Fruit fly (Drosophila melanogaster) whole organism, embryonic: ENCODE results near the gene cnc.

Experiments used
- CG11093 ChIP-seq: fragments of 200-800 bp; sonication (Bioruptor generic); IDR thresholded peaks from 3 replicates; pipeline ENCODE4 v1.3.6; 2022; ENCODE audit warnings: missing biosample characterization, missing genetic modification characterization
- CG12155 ChIP-seq: fragments of 200-800 bp; sonication (Bioruptor generic); optimal IDR thresholded peaks from 3 replicates; lab custom pipeline; 2016; ENCODE audit warnings: missing biosample characterization, missing genetic modification characterization
- CG12659 ChIP-seq: fragments of 200-800 bp; sonication (Bioruptor generic); optimal IDR thresholded peaks from 3 replicates; lab custom pipeline; 2017; ENCODE audit warnings: mild to moderate bottlenecking, missing biosample characterization, missing genetic modification reagents, missing genetic modification characterization
- CG13287 ChIP-seq: fragments of 200-800 bp; sonication (Bioruptor generic); IDR thresholded peaks from 2 replicates; pipeline ENCODE4 v1.3.6; 2022; ENCODE audit warnings: missing biosample characterization, missing genetic modification characterization; ENCODE audit not compliant: partially characterized antibody
- CG13296 ChIP-seq: fragments of 200-800 bp; sonication (Bioruptor generic); optimal IDR thresholded peaks from 3 replicates; lab custom pipeline; 2018; ENCODE audit warnings: missing biosample characterization, mild to moderate bottlenecking, missing genetic modification characterization
- CG14667 ChIP-seq: fragments of 200-800 bp; sonication (Bioruptor generic); IDR thresholded peaks from 2 replicates; pipeline ENCODE4 v1.3.6; 2022; ENCODE audit warnings: missing biosample characterization, missing genetic modification characterization
- CG14710 ChIP-seq: fragments of 200-800 bp; sonication (Bioruptor generic); optimal IDR thresholded peaks from 3 replicates; lab custom pipeline; 2019; ENCODE audit warnings: missing biosample characterization, mild to moderate bottlenecking, missing genetic modification characterization, moderate library complexity
- CG1603 ChIP-seq: fragments of 200-800 bp; sonication (Bioruptor generic); optimal IDR thresholded peaks from 2 replicates; lab custom pipeline; 2019; ENCODE audit warnings: missing biosample characterization, mild to moderate bottlenecking, missing genetic modification characterization, moderate library complexity
- CG1647 ChIP-seq: fragments of 200-800 bp; sonication (Bioruptor generic); optimal IDR thresholded peaks from 3 replicates; lab custom pipeline; 2016; ENCODE audit warnings: missing biosample characterization, missing genetic modification characterization
- CG17328 ChIP-seq: fragments of 200-800 bp; sonication (Bioruptor generic); IDR thresholded peaks from 2 replicates; pipeline ENCODE4 v1.3.6; 2022; ENCODE audit warnings: missing biosample characterization, missing genetic modification characterization
- CG17385 ChIP-seq: fragments of 200-800 bp; sonication (Bioruptor generic); optimal IDR thresholded peaks from 3 replicates; lab custom pipeline; 2018; ENCODE audit warnings: missing biosample characterization, mild to moderate bottlenecking, missing genetic modification characterization
- CG18764 ChIP-seq: fragments of 200-800 bp; sonication (Bioruptor generic); optimal IDR thresholded peaks from 3 replicates; lab custom pipeline; 2016; ENCODE audit warnings: missing biosample characterization, missing genetic modification characterization
- CG2116 ChIP-seq: fragments of 200-800 bp; sonication (Bioruptor generic); optimal IDR thresholded peaks from 3 replicates; lab custom pipeline; 2018; ENCODE audit warnings: missing biosample characterization, mild to moderate bottlenecking, missing genetic modification characterization
- CG2202 ChIP-seq: fragments of 200-800 bp; sonication (Bioruptor generic); optimal IDR thresholded peaks from 2 replicates; lab custom pipeline; 2018; ENCODE audit warnings: missing biosample characterization, mild to moderate bottlenecking, missing genetic modification characterization
- CG30431 ChIP-seq: fragments of 200-800 bp; sonication (Bioruptor generic); optimal IDR thresholded peaks from 2 replicates; lab custom pipeline; 2017; ENCODE audit warnings: missing biosample characterization, missing genetic modification characterization
- CG3065 ChIP-seq: fragments of 200-800 bp; sonication (Bioruptor generic); optimal IDR thresholded peaks from 2 replicates; lab custom pipeline; 2016; ENCODE audit warnings: missing biosample characterization, missing genetic modification characterization
- CG3726 ChIP-seq: fragments of 200-800 bp; sonication (Bioruptor generic); IDR thresholded peaks from 3 replicates; pipeline ENCODE4, ENCODE4 v1.3.6; 2022; ENCODE audit warnings: missing biosample characterization, missing genetic modification characterization
- CG4820 ChIP-seq: fragments of 200-800 bp; sonication (Bioruptor generic); optimal IDR thresholded peaks from 3 replicates; lab custom pipeline; 2016; ENCODE audit warnings: missing biosample characterization, missing genetic modification characterization
- CG6765 ChIP-seq: fragments of 200-800 bp; sonication (Bioruptor generic); optimal IDR thresholded peaks from 3 replicates; lab custom pipeline; 2017; ENCODE audit warnings: missing biosample characterization, mild to moderate bottlenecking, missing genetic modification characterization
- CG6813 ChIP-seq: fragments of 200-800 bp; sonication (Bioruptor generic); optimal IDR thresholded peaks from 2 replicates; lab custom pipeline; 2017; ENCODE audit warnings: missing biosample characterization, missing genetic modification characterization, mild to moderate bottlenecking, moderate library complexity, missing genetic modification reagents
- CrebB ChIP-seq: fragments of 200-800 bp; sonication (Bioruptor generic); optimal IDR thresholded peaks from 3 replicates; lab custom pipeline; 2018; ENCODE audit warnings: missing biosample characterization, mild to moderate bottlenecking, missing genetic modification characterization
- ERR ChIP-seq: fragments of 200-800 bp; sonication (Bioruptor generic); optimal IDR thresholded peaks from 2 replicates; lab custom pipeline; 2016; ENCODE audit warnings: missing biosample characterization, missing genetic modification characterization
- Fer3 ChIP-seq: fragments of 200-800 bp; sonication (Bioruptor generic); optimal IDR thresholded peaks from 2 replicates; lab custom pipeline; 2018; ENCODE audit warnings: missing biosample characterization, mild to moderate bottlenecking, missing genetic modification characterization, moderate library complexity
- HLH3B ChIP-seq: fragments of 200-800 bp; sonication (Bioruptor generic); IDR thresholded peaks from 2 replicates; pipeline ENCODE4 v1.3.6; 2022; ENCODE audit warnings: missing biosample characterization, missing genetic modification characterization
- NFAT ChIP-seq: fragments of 200-800 bp; sonication (Bioruptor generic); IDR thresholded peaks from 2 replicates; pipeline ENCODE4 v1.3.6; 2022; ENCODE audit warnings: missing biosample characterization, missing genetic modification characterization
- Nf-YA ChIP-seq: fragments of 200-800 bp; sonication (Bioruptor generic); IDR thresholded peaks from 2 replicates; pipeline ENCODE4 v1.3.6; 2022; ENCODE audit warnings: missing biosample characterization, missing genetic modification characterization
- Pdp1 ChIP-seq, 2 experiments: fragments of 200-800 bp; sonication (Bioruptor generic); optimal IDR thresholded peaks; 3 replicates each; lab custom pipeline; 2016; ENCODE audit warnings: missing biosample characterization in 2 of 2, missing genetic modification characterization in 2 of 2, mild to moderate bottlenecking in 1 of 2, moderate library complexity in 1 of 2
- Rfx ChIP-seq: fragments of 200-800 bp; sonication (Bioruptor generic); IDR thresholded peaks from 2 replicates; pipeline ENCODE4 v1.3.6; 2022; ENCODE audit warnings: missing biosample characterization, missing genetic modification characterization
- Scr ChIP-seq: fragments of 200-800 bp; sonication (Bioruptor generic); IDR thresholded peaks from 2 replicates; pipeline ENCODE4 v1.3.6; 2022; ENCODE audit warnings: missing biosample characterization, missing genetic modification characterization; ENCODE audit not compliant: partially characterized antibody
- Six4 ChIP-seq: fragments of 200-800 bp; sonication (Bioruptor generic); optimal IDR thresholded peaks from 2 replicates; lab custom pipeline; 2016; ENCODE audit warnings: missing biosample characterization, missing genetic modification characterization
- Sox100B ChIP-seq: fragments of 200-800 bp; sonication (Bioruptor generic); optimal IDR thresholded peaks from 3 replicates; lab custom pipeline; 2018; ENCODE audit warnings: missing biosample characterization, mild to moderate bottlenecking, missing genetic modification characterization
- ac ChIP-seq: fragments of 200-800 bp; sonication (Bioruptor generic); optimal IDR thresholded peaks from 3 replicates; lab custom pipeline; 2017; ENCODE audit warnings: missing biosample characterization, mild to moderate bottlenecking, missing genetic modification characterization
- dpn ChIP-seq, 2 experiments: fragments of 200-800 bp; sonication (Bioruptor generic); optimal IDR thresholded peaks; 3 replicates each; lab custom pipeline; 2016; ENCODE audit warnings: missing biosample characterization in 2 of 2, missing genetic modification characterization in 2 of 2
- emc ChIP-seq: fragments of 200-800 bp; sonication (Bioruptor generic); optimal IDR thresholded peaks from 2 replicates; lab custom pipeline; 2016; ENCODE audit warnings: missing biosample characterization, missing genetic modification characterization
- ems ChIP-seq: fragments of 200-800 bp; sonication (Bioruptor generic); optimal IDR thresholded peaks from 3 replicates; lab custom pipeline; 2016; ENCODE audit warnings: missing biosample characterization, missing genetic modification characterization
- fru ChIP-seq: fragments of >200 bp; optimal IDR thresholded peaks from 2 replicates; lab custom pipeline; 2017
- gem ChIP-seq: fragments of 200-800 bp; sonication (Bioruptor generic); optimal IDR thresholded peaks from 2 replicates; lab custom pipeline; 2019; ENCODE audit warnings: missing biosample characterization, mild to moderate bottlenecking, missing genetic modification characterization, moderate library complexity
- grau ChIP-seq: fragments of 200-800 bp; optimal IDR thresholded peaks from 3 replicates; lab custom pipeline; 2019; ENCODE audit warnings: missing biosample characterization, mild to moderate bottlenecking, missing genetic modification characterization, moderate library complexity
- mam ChIP-seq: fragments of 200-800 bp; sonication (Bioruptor generic); optimal IDR thresholded peaks from 3 replicates; lab custom pipeline; 2016; ENCODE audit warnings: missing biosample characterization, missing genetic modification characterization
- nerfin-1 ChIP-seq: fragments of 200-800 bp; sonication (Bioruptor generic); optimal IDR thresholded peaks from 3 replicates; lab custom pipeline; 2019; ENCODE audit warnings: missing biosample characterization, mild to moderate bottlenecking, missing genetic modification characterization, moderate library complexity
- nom ChIP-seq: fragments of 200-800 bp; sonication (Bioruptor generic); optimal IDR thresholded peaks from 2 replicates; lab custom pipeline; 2017; ENCODE audit warnings: missing biosample characterization, missing genetic modification characterization, mild to moderate bottlenecking, moderate library complexity, missing genetic modification reagents
- pan ChIP-seq, 4 experiments: fragments of >200 bp in 3 of 4; fragments of 200-800 bp in 1 of 4; sonication (Bioruptor generic) in 1 of 4; optimal IDR thresholded peaks in 3 of 4; IDR thresholded peaks in 1 of 4; 2 replicates each; pipeline versions ENCODE4 v1.3.6 to Lab custom; 2017 to 2022; ENCODE audit warnings: missing biosample characterization in 2 of 4, missing genetic modification characterization in 2 of 4, mixed read lengths in 1 of 4
- pita ChIP-seq: fragments of 200-800 bp; sonication (Bioruptor generic); optimal IDR thresholded peaks from 2 replicates; lab custom pipeline; 2017; ENCODE audit warnings: missing biosample characterization, mild to moderate bottlenecking, missing genetic modification characterization
- pzg ChIP-seq: fragments of 200-800 bp; sonication (Bioruptor generic); optimal IDR thresholded peaks from 3 replicates; lab custom pipeline; 2018; ENCODE audit warnings: missing biosample characterization, mild to moderate bottlenecking, missing genetic modification characterization, moderate library complexity
- sens ChIP-seq: fragments of 200-800 bp; sonication (Bioruptor generic); peaks from one replicate; lab custom pipeline; 2016; ENCODE audit warnings: missing biosample characterization, missing genetic modification characterization
- so ChIP-seq: fragments of 200-800 bp; sonication (Bioruptor generic); IDR thresholded peaks from 3 replicates; pipeline ENCODE4 v1.3.6; 2022; ENCODE audit warnings: missing biosample characterization, missing genetic modification characterization
- stc ChIP-seq: fragments of 200-800 bp; sonication (Bioruptor generic); IDR thresholded peaks from 2 replicates; pipeline ENCODE4 v1.3.6; 2022; ENCODE audit warnings: missing biosample characterization, missing genetic modification characterization
- stwl ChIP-seq: fragments of 200-800 bp; sonication (Bioruptor generic); optimal IDR thresholded peaks from 3 replicates; lab custom pipeline; 2018; ENCODE audit warnings: missing biosample characterization, mild to moderate bottlenecking, missing genetic modification characterization, moderate library complexity
- tna ChIP-seq: fragments of 200-800 bp; sonication (Bioruptor generic); IDR thresholded peaks from 2 replicates; pipeline ENCODE4 v1.3.6; 2022; ENCODE audit warnings: missing biosample characterization, missing genetic modification characterization; ENCODE audit not compliant: partially characterized antibody

cnc gene

DNA sequence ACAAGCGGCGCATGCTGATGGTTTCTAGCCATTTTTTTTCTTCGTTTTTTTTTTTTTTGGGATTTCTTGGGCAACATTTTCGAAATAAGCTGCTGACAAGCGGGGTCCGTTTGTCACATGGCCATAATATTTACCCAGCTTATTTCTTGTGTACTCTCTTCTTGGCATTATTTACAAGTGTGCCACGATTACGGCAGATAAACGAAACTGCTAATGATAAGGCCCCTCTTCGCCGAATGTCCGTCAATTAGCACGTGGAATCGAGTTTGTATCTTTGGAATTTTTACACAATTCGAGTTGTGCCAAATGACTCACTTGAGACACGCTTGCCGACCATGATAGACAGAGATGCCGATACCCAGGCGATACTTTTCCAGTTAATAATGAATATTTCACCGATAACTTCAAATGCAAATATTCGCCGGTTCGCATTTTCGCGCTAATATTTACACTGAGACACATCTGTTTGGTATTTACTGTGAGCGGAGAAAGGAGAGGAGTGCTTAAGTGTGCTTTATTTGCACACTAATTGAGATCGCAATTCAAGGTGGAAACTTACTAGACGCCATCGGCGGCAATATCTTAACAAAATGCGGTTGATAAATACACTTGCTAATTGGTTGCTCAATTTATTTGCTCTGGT lies 49.9 kb downstream of the cnc start:
- TF ChIP-seq CG1647 (GFP tag; lab: Kevin White, UChicago) (no peak), CG30431 (GFP tag; lab: Kevin White, UChicago) (no peak), tna (GFP tag; lab: Robert Waterston, UW) (no peak), CrebB (tag; lab: Kevin White, UChicago) (peak; percentile 31), emc (GFP tag; lab: Kevin White, UChicago) (no peak), CG12659 (GFP tag; lab: Kevin White, UChicago) (peak; percentile 35), nerfin-1 (tag; lab: Kevin White, UChicago) (no peak), NFAT (GFP tag; lab: Robert Waterston, UW) (no peak), Fer3 (tag; lab: Kevin White, UChicago) (peak; percentile 44), ERR (GFP tag; lab: Kevin White, UChicago) (peak; percentile 19), CG3065 (no peak), CG13287 (GFP tag; lab: Robert Waterston, UW) (no peak), stwl (tag; lab: Kevin White, UChicago) (no peak), Nf-YA (peak; percentile 39; the same call in 1 of the 2 replicates), mam (peak; percentile 39), stc (GFP tag; lab: Robert Waterston, UW) (0 out of 2 replicates have a peak, but pooled peaks have one; percentile 21), CG3726 (GFP tag; lab: Robert Waterston, UW) (no peak), nom (GFP tag; lab: Kevin White, UChicago) (peak; percentile 9), sens (GFP tag; lab: Kevin White, UChicago) (peak; percentile 78), CG2116 (no peak), CG14710 (tag; lab: Kevin White, UChicago) (no peak), Sox100B (GFP tag; lab: Kevin White, UChicago) (peak; percentile 11), pita (GFP tag; lab: Kevin White, UChicago) (no peak), gem (tag; lab: Kevin White, UChicago) (peak; percentile 13), Scr (GFP tag; lab: Robert Waterston, UW) (no peak), HLH3B (peak; percentile 44; the same call in 1 of the 2 replicates), pan (optimal IDR thresholded peaks at IDR 0.05; lab: Kevin White, UChicago) (no peak), pan (GFP tag; optimal IDR thresholded peaks at IDR 0.05 in 1 of 2, IDR thresholded peaks at IDR 0.05 in 1 of 2) (peak in 1 of 2 experiments; percentile 33), ac (GFP tag; lab: Kevin White, UChicago) (no peak), grau (tag; lab: Kevin White, UChicago) (no peak), CG14667 (GFP tag; lab: Robert Waterston, UW) (no peak), CG1603 (peak; percentile 14), CG17328 (GFP tag; lab: Robert Waterston, UW) (no peak), CG6765 (peak; percentile 70), fru (lab: Kevin White, UChicago) (no peak), CG18764 (GFP tag; lab: Kevin White, UChicago) (no peak), Pdp1 (GFP tag; optimal IDR thresholded peaks at IDR 0.05; lab: Kevin White, UChicago) (peak in 1 of 2 experiments; percentile 48), Rfx (GFP tag; lab: Robert Waterston, UW) (peak; percentile 21; the same call in 1 of the 2 replicates), CG17385 (GFP tag; lab: Kevin White, UChicago) (peak; percentile 11), dpn (GFP tag; optimal IDR thresholded peaks at IDR 0.05; lab: Kevin White, UChicago) (peak in 1 of 2 experiments; percentile 40), Six4 (GFP tag; lab: Kevin White, UChicago) (no peak), CG6813 (GFP tag; lab: Kevin White, UChicago) (peak; percentile 65), CG12155 (GFP tag; lab: Kevin White, UChicago) (no peak), CG2202 (tag; lab: Kevin White, UChicago) (no peak), pzg (GFP tag; lab: Kevin White, UChicago) (peak; percentile 1), CG13296 (GFP tag; lab: Kevin White, UChicago) (peak; percentile 66), ems (GFP tag; lab: Kevin White, UChicago) (no peak), so (GFP tag; lab: Robert Waterston, UW) (peak; percentile 67; the same call in 1 of the 3 replicates), CG11093 (no peak), CG4820 (GFP tag; lab: Kevin White, UChicago) (no peak)
